Fruit fly (Drosophila melanogaster) whole organism, larva: ENCODE results near the gene Snx6.

Experiments used
- noc ChIP-seq: fragments of 200-800 bp; sonication (Bioruptor generic); optimal IDR thresholded peaks from 3 replicates; lab custom pipeline; 2019; ENCODE audit warnings: missing biosample characterization, mild to moderate bottlenecking, missing genetic modification characterization, moderate library complexity

Gene Snx6

dm6 chr2L:8220393-8220934 lies at the start of gene Snx6:
TSS of gene Snx6 (minus strand) at chr2L:8220741.
- no peak for TF ChIP-seq noc

dm6 chr2L:8268679-8269078 lies 48.1 kb upstream of the Snx6 start:
- no peak for TF ChIP-seq noc

dm6 chr2L:8266670-8267435 lies 46.3 kb upstream of the Snx6 start:
- no peak for TF ChIP-seq noc

dm6 chr2L:8266145-8266544 lies 45.6 kb upstream of the Snx6 start:
- no peak for TF ChIP-seq noc

dm6 chr2L:8257401-8258266 lies 37.1 kb upstream of the Snx6 start, which contains the start of gene CG8086:
TSS of gene CG8086 (minus strand) at chr2L:8257502.
- no peak for TF ChIP-seq noc

- TF ChIP-seq noc: peak; percentile 80
Observed at dm6 chr2L:8255406-8255805, 34.9 kb upstream of the Snx6 start.

- no peak for TF ChIP-seq noc
Observed at dm6 chr2L:8243903-8244302, 23.4 kb upstream of the Snx6 start, which contains the start of gene CG43057. TSS of gene CG43057 (minus strand) at chr2L:8244003.

dm6 chr2L:8242186-8242585 lies 21.6 kb upstream of the Snx6 start, which contains the start of gene CG14277:
TSS of gene CG14277 (plus strand) at chr2L:8242486.
- no peak for TF ChIP-seq noc

dm6 chr2L:8241700-8242099 lies 21.2 kb upstream of the Snx6 start, which contains the start of gene Spn28F:
TSS of gene Spn28F (minus strand) at chr2L:8241800.
- TF ChIP-seq noc: no peak

- no peak for TF ChIP-seq noc
Observed at dm6 chr2L:8239712-8240245, 19.2 kb upstream of the Snx6 start, which contains the start of gene Pvr. TSS of gene Pvr (minus strand) at chr2L:8239878.

- TF ChIP-seq noc: peak; percentile 30
Observed at dm6 chr2L:8239032-8239650, 18.6 kb upstream of the Snx6 start.

dm6 chr2L:8233571-8233970 lies 13.0 kb upstream of the Snx6 start:
- no peak for TF ChIP-seq noc

- TF ChIP-seq noc: no peak
Observed at dm6 chr2L:8232389-8232788, 11.8 kb upstream of the Snx6 start.

- TF ChIP-seq noc: no peak
Observed at dm6 chr2L:8230255-8230654, 9.7 kb upstream of the Snx6 start.

dm6 chr2L:8229628-8230027 lies 9.1 kb upstream of the Snx6 start:
- TF ChIP-seq noc: peak; percentile 79

dm6 chr2L:8229134-8229533 lies 8.6 kb upstream of the Snx6 start:
- TF ChIP-seq noc: no peak
